Worm (Caenorhabditis elegans): Measurements from ENCODE around the gene Y79H2A.12.
A peak's percentile ranks its signal among the peaks of the same experiment; 100 is the strongest.

The Y79H2A.12 gene

ce11 chrIII:12040999-12041398 lies 12.3 kb upstream of the Y79H2A.12 start, which contains the start of gene Y79H2A.4:
TSS of gene Y79H2A.4 (plus strand) at chrIII:12041299.
- TF ChIP-seq nhr-76 (tag; optimal IDR thresholded peaks at IDR 0.05) = no peak
- TF ChIP-seq nhr-11 (tag; optimal IDR thresholded peaks at IDR 0.05) = no peak
- no peak for TF ChIP-seq ceh-63 (GFP tag; optimal IDR thresholded peaks at IDR 0.05)
- no peak for TF ChIP-seq nhr-237 (tag; optimal IDR thresholded peaks at IDR 0.05)
- no peak for TF ChIP-seq ama-1 (optimal IDR thresholded peaks at IDR 0.05)
- TF ChIP-seq nhr-12 (tag; optimal IDR thresholded peaks at IDR 0.05) = no peak
- no peak for TF ChIP-seq sptf-1 (tag; optimal IDR thresholded peaks at IDR 0.05)
- TF ChIP-seq efl-3 (GFP tag; optimal IDR thresholded peaks at IDR 0.05) = no peak
- TF ChIP-seq sox-4 (tag; optimal IDR thresholded peaks at IDR 0.05) = no peak
- TF ChIP-seq grh-1 (GFP tag; IDR thresholded peaks at IDR 0.05) = no peak
- TF ChIP-seq fos-1 (tag; optimal IDR thresholded peaks at IDR 0.05) = no peak
- TF ChIP-seq nhr-77 (tag; optimal IDR thresholded peaks at IDR 0.05) = no peak
- no peak for TF ChIP-seq nhr-71 (tag; optimal IDR thresholded peaks at IDR 0.05)
- no peak for TF ChIP-seq zag-1 (tag; optimal IDR thresholded peaks at IDR 0.05)
- no peak for TF ChIP-seq isw-1 (GFP tag; IDR thresholded peaks at IDR 0.05)

DNA sequence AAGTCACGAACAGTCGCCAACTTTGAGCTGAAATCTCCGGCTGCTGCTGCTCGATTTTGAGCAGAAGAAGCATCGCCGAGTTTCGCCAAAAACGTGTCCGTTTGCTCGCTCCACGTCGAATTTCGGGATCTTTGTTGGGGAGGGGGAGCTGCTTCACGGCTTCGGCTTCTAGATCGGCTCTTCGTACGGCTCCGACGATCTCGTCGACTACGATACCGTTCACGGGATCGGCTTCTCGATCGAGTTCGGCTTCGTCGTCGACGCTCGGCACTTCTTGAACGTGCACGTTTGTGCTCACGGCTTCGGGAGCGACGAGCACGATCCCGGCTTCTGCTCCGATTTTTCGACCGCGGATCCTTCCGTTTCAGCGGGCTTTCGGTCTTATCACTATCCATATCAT lies 8.5 kb upstream of the Y79H2A.12 start:
- TF ChIP-seq egl-13 (tag; optimal IDR thresholded peaks at IDR 0.05) (no peak), swsn-7 (tag; optimal IDR thresholded peaks at IDR 0.05) (no peak), lin-14 (GFP tag; optimal IDR thresholded peaks at IDR 0.05) (no peak), mef-2 (tag; optimal IDR thresholded peaks at IDR 0.05) (no peak)

- TF ChIP-seq efl-1 (optimal IDR thresholded peaks at IDR 0.05) = no peak
- TF ChIP-seq efl-1 (GFP tag; optimal IDR thresholded peaks at IDR 0.05 in 1 of 2) = peak in 1 of 2 experiments; percentile 9
- TF ChIP-seq egl-27 (tag; optimal IDR thresholded peaks at IDR 0.05) = no peak
These were observed 5.6 kb upstream of the Y79H2A.12 start for ce11 chrIII:12034311-12034710.

DNA sequence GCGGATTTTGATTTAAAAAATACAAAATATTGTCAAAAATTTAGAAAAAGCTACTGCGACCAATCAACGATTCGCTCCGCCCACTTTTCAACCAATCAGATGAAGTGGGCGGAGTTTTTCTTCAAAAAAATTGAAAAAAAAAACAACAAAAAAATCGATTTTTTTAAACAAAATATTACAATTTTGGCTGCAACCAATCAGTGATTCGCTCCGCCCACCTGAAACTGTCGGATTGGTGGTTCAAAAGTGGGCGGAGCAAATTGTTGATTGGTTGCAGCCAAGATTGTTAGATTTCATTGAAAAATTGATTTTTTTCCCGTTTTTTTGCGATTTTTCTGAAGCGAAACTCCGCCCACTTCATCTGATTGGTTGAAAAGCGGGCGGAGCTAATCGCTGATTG lies 4.6 kb upstream of the Y79H2A.12 start:
- TF ChIP-seq efl-1 (optimal IDR thresholded peaks at IDR 0.05) = no peak
- peak in 1 of 2 experiments; percentile 67 for TF ChIP-seq efl-1 (GFP tag; optimal IDR thresholded peaks at IDR 0.05 in 1 of 2)
- no peak for TF ChIP-seq dpl-1 (GFP tag; optimal IDR thresholded peaks at IDR 0.05)
- TF ChIP-seq lin-13 (GFP tag; optimal IDR thresholded peaks at IDR 0.05) = no peak

- TF ChIP-seq unc-98 (GFP tag; IDR thresholded peaks at IDR 0.05) (no peak), nhr-20 (tag; optimal IDR thresholded peaks at IDR 0.05) (no peak), elt-2 (tag; optimal IDR thresholded peaks at IDR 0.05) (no peak), nhr-237 (tag; optimal IDR thresholded peaks at IDR 0.05) (no peak), vab-15 (tag; optimal IDR thresholded peaks at IDR 0.05) (no peak)
These were observed 2.0 kb upstream of the Y79H2A.12 start, which contains the start of gene Y79H2A.2 for ce11 chrIII:12030669-12031068. TSS of gene Y79H2A.2 (minus strand) at chrIII:12030769.

ce11 chrIII:12022281-12022680 lies 6.4 kb downstream of the Y79H2A.12 start:
- TF ChIP-seq hlh-17 (GFP tag; optimal IDR thresholded peaks at IDR 0.05; ENCODE audit: borderline replicate concordance) = no peak
- no peak for TF ChIP-seq Y116A8C.19 (tag; optimal IDR thresholded peaks at IDR 0.05; ENCODE audit: borderline replicate concordance)
- no peak for TF ChIP-seq lin-14 (GFP tag; optimal IDR thresholded peaks at IDR 0.05)
- peak; percentile 1 for TF ChIP-seq nhr-47 (tag; optimal IDR thresholded peaks at IDR 0.05)
- TF ChIP-seq lin-39 (tag; optimal IDR thresholded peaks at IDR 0.05) = no peak
- no peak for TF ChIP-seq aly-2 (tag; optimal IDR thresholded peaks at IDR 0.05)
- TF ChIP-seq mep-1 (tag; optimal IDR thresholded peaks at IDR 0.05) = no peak
- no peak for TF ChIP-seq grh-1 (GFP tag; IDR thresholded peaks at IDR 0.05)
- TF ChIP-seq nhr-85 (tag) = peak; percentile 5
- TF ChIP-seq ama-1 (optimal IDR thresholded peaks at IDR 0.05) = no peak
